Worm (Caenorhabditis elegans): ENCODE data around the gene folt-1.
A peak's percentile ranks its signal among the peaks of the same experiment; 100 is the strongest.

Gene folt-1

DNA sequence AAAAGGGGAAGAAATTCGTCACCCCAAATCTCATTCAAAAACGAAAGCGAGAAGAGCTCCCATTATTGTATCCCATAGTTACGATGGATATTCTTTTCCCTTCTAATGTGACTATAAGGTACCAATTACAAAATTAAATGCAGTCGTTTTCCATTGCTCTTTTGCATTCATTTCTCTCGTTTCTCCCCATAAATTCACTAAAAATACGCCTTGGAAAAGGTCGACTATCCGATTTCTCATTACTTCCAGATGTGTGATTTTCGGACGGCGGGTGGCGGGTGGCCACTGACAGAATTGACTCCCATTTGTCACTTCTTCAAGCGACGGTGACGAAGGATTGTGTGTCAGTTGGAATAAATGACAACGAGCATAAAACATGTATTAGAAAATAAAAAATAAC lies 7.8 kb upstream of the folt-1 start:
- TF ChIP-seq hmg-20 (GFP tag; IDR thresholded peaks at IDR 0.05): no peak
- TF ChIP-seq lsl-1 (GFP tag; optimal IDR thresholded peaks at IDR 0.05): no peak
- no peak for TF ChIP-seq T26A5.8 (tag; optimal IDR thresholded peaks at IDR 0.05)
- no peak for TF ChIP-seq F57A8.1 (GFP tag; optimal IDR thresholded peaks at IDR 0.05)
- TF ChIP-seq Y53G8AR.9 (GFP tag; conservative IDR thresholded peaks at IDR 0.05): no peak
- no peak for TF ChIP-seq rec-8 (tag; optimal IDR thresholded peaks at IDR 0.05)
- TF ChIP-seq attf-6 (GFP tag; IDR thresholded peaks at IDR 0.05): no peak
- no peak for TF ChIP-seq chd-7 (tag; optimal IDR thresholded peaks at IDR 0.05)
- no peak for TF ChIP-seq K11D2.4 (GFP tag; IDR thresholded peaks at IDR 0.05)
- no peak for TF ChIP-seq attf-3 (GFP tag; conservative IDR thresholded peaks at IDR 0.05)

ce11 chrV:11134296-11134695 lies 7.0 kb upstream of the folt-1 start, which contains the start of gene glb-3:
Gene glb-3, plus strand, starts transcription at chrV:11134596.
- TF ChIP-seq ekl-4 (GFP tag; IDR thresholded peaks at IDR 0.05) (no peak), Y53G8AR.9 (GFP tag; conservative IDR thresholded peaks at IDR 0.05) (no peak), pha-4 (tag; optimal IDR thresholded peaks at IDR 0.05) (no peak)

DNA sequence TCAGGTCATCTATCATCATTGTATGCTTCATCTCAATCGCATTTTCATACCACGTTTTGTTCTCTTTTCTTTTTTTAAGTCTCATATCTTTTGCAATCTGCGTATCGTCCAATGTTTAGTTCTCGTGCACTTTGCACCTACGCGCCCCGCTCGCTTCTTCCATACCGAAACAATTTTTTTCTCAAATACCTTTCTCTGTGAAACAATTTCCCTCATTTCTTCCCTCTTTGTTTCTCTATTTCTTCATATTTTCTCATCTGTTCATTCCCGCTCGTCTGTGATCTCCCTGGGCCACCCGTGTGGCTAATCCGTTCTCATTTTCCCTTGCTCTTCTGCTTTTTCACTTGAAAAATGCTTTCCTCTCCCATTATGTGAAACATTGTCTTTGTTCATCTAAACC lies 953 bp upstream of the folt-1 start:
- TF ChIP-seq cebp-1 (GFP tag; IDR thresholded peaks at IDR 0.05): no peak
- no peak for TF ChIP-seq cebp-1 (tag; optimal IDR thresholded peaks at IDR 0.05)
- peak; percentile 19; the same call in 1 of the 2 replicates for TF ChIP-seq hmg-1.2 (GFP tag; IDR thresholded peaks at IDR 0.05)
- peak; percentile 44 for TF ChIP-seq nhr-80 (tag; optimal IDR thresholded peaks at IDR 0.05)
- no peak for TF ChIP-seq sptf-2 (GFP tag; optimal IDR thresholded peaks at IDR 0.05)
- TF ChIP-seq ztf-28 (GFP tag; IDR thresholded peaks at IDR 0.05): no peak
- no peak for TF ChIP-seq tlf-1 (GFP tag; optimal IDR thresholded peaks at IDR 0.05)
- TF ChIP-seq ztf-25 (GFP tag; IDR thresholded peaks at IDR 0.05): no peak
- no peak for TF ChIP-seq dpff-1 (tag; optimal IDR thresholded peaks at IDR 0.05)
- no peak for TF ChIP-seq aptf-2 (GFP tag; conservative IDR thresholded peaks at IDR 0.05)
- TF ChIP-seq hmg-20 (GFP tag; IDR thresholded peaks at IDR 0.05): no peak
- TF ChIP-seq attf-5 (GFP tag; optimal IDR thresholded peaks at IDR 0.05): peak; percentile 47
- no peak for TF ChIP-seq hlh-12 (tag; optimal IDR thresholded peaks at IDR 0.05)
- no peak for TF ChIP-seq C06A6.2 (GFP tag; conservative IDR thresholded peaks at IDR 0.05)
- TF ChIP-seq lin-54 (GFP tag; optimal IDR thresholded peaks at IDR 0.05): no peak
- TF ChIP-seq madf-10 (tag; optimal IDR thresholded peaks at IDR 0.05): no peak
- no peak for TF ChIP-seq lir-1 (GFP tag; conservative IDR thresholded peaks at IDR 0.05)

ce11 chrV:11144694-11145093 lies 3.4 kb downstream of the folt-1 start, which contains the start of gene C06H2.7:
Gene C06H2.7, minus strand, starts transcription at chrV:11144794.
- no peak for TF ChIP-seq mcd-1 (GFP tag; IDR thresholded peaks at IDR 0.05)
- no peak for TF ChIP-seq athp-1 (tag; optimal IDR thresholded peaks at IDR 0.05)
- TF ChIP-seq Y53F4B.3 (GFP tag; IDR thresholded peaks at IDR 0.05): no peak
- TF ChIP-seq Y79H2A.3 (GFP tag; conservative IDR thresholded peaks at IDR 0.05): no peak
- no peak for TF ChIP-seq him-1 (tag; optimal IDR thresholded peaks at IDR 0.05)
- no peak for TF ChIP-seq hrde-1 (tag; optimal IDR thresholded peaks at IDR 0.05; ENCODE audit: borderline replicate concordance)
- TF ChIP-seq egl-18 (GFP tag; IDR thresholded peaks at IDR 0.05): no peak
- no peak for TF ChIP-seq ceh-27 (GFP tag; optimal IDR thresholded peaks at IDR 0.05)
- TF ChIP-seq dox-1 (GFP tag; IDR thresholded peaks at IDR 0.05): no peak
- TF ChIP-seq F55B11.4 (tag; optimal IDR thresholded peaks at IDR 0.05; ENCODE audit: borderline replicate concordance, insufficient read depth): no peak
- TF ChIP-seq ceh-79 (tag; optimal IDR thresholded peaks at IDR 0.05): no peak
- TF ChIP-seq repo-1 (tag; optimal IDR thresholded peaks at IDR 0.05): no peak
- no peak for TF ChIP-seq tlf-1 (GFP tag; optimal IDR thresholded peaks at IDR 0.05)
- TF ChIP-seq lsl-1 (GFP tag; optimal IDR thresholded peaks at IDR 0.05): no peak
- TF ChIP-seq cebp-1 (GFP tag; IDR thresholded peaks at IDR 0.05): no peak
- TF ChIP-seq cebp-1 (tag; optimal IDR thresholded peaks at IDR 0.05): no peak
- TF ChIP-seq chd-7 (tag; optimal IDR thresholded peaks at IDR 0.05): no peak
- TF ChIP-seq ztf-6 (GFP tag; IDR thresholded peaks at IDR 0.05): no peak
- no peak for TF ChIP-seq hmg-20 (GFP tag; IDR thresholded peaks at IDR 0.05)
